Fruit fly (Drosophila melanogaster) whole organism, embryonic: ENCODE data around the gene CG43218.

Experiments
- Bgb ChIP-seq: fragments of 200-800 bp; sonication (Bioruptor generic); IDR thresholded peaks from 2 replicates; pipeline ENCODE4 v1.3.6; 2022; ENCODE audit warnings: missing biosample characterization, missing genetic modification characterization; ENCODE audit not compliant: partially characterized antibody
- CG10147 ChIP-seq: fragments of 200-800 bp; sonication (Bioruptor generic); optimal IDR thresholded peaks from 2 replicates; lab custom pipeline; 2019; ENCODE audit warnings: missing biosample characterization, mild to moderate bottlenecking, missing genetic modification characterization, moderate library complexity
- CG10274 ChIP-seq: fragments of 200-800 bp; sonication (Bioruptor generic); optimal IDR thresholded peaks from 3 replicates; lab custom pipeline; 2017; ENCODE audit warnings: missing biosample characterization, mild to moderate bottlenecking, missing genetic modification characterization
- CG10431 ChIP-seq: fragments of 200-800 bp; sonication (Bioruptor generic); optimal IDR thresholded peaks from 3 replicates; lab custom pipeline; 2018; ENCODE audit warnings: missing biosample characterization, mild to moderate bottlenecking, missing genetic modification characterization
- CG11093 ChIP-seq: fragments of 200-800 bp; sonication (Bioruptor generic); IDR thresholded peaks from 3 replicates; pipeline ENCODE4 v1.3.6; 2022; ENCODE audit warnings: missing biosample characterization, missing genetic modification characterization
- CG11456 ChIP-seq: fragments of 200-800 bp; sonication (Bioruptor generic); IDR thresholded peaks from 3 replicates; pipeline ENCODE4 v1.3.6; 2022; ENCODE audit warnings: missing biosample characterization, missing genetic modification characterization
- CG12744 ChIP-seq: fragments of 200-800 bp; sonication (Bioruptor generic); optimal IDR thresholded peaks from 2 replicates; lab custom pipeline; 2016; ENCODE audit warnings: missing biosample characterization, missing genetic modification characterization
- CG13296 ChIP-seq: fragments of 200-800 bp; sonication (Bioruptor generic); optimal IDR thresholded peaks from 3 replicates; lab custom pipeline; 2018; ENCODE audit warnings: missing biosample characterization, mild to moderate bottlenecking, missing genetic modification characterization
- CG15073 ChIP-seq: fragments of 200-800 bp; sonication (Bioruptor generic); optimal IDR thresholded peaks from 2 replicates; lab custom pipeline; 2016; ENCODE audit warnings: missing biosample characterization, missing genetic modification characterization
- CG15696 ChIP-seq: fragments of 200-800 bp; sonication (Bioruptor generic); optimal IDR thresholded peaks from 2 replicates; lab custom pipeline; 2019; ENCODE audit warnings: missing biosample characterization, mild to moderate bottlenecking, missing genetic modification characterization, moderate library complexity
- CG1602 ChIP-seq: fragments of 200-800 bp; sonication (Bioruptor generic); optimal IDR thresholded peaks from 3 replicates; lab custom pipeline; 2016; ENCODE audit warnings: missing biosample characterization, missing genetic modification characterization
- CG18619 ChIP-seq: fragments of 200-800 bp; sonication (Bioruptor generic); optimal IDR thresholded peaks from 3 replicates; lab custom pipeline; 2017; ENCODE audit warnings: missing biosample characterization, mild to moderate bottlenecking, missing genetic modification characterization
- CG2116 ChIP-seq: fragments of 200-800 bp; sonication (Bioruptor generic); optimal IDR thresholded peaks from 3 replicates; lab custom pipeline; 2018; ENCODE audit warnings: missing biosample characterization, mild to moderate bottlenecking, missing genetic modification characterization
- CG31224 ChIP-seq: fragments of 200-800 bp; sonication (Bioruptor generic); IDR thresholded peaks from 2 replicates; pipeline ENCODE4 v1.3.6; 2022; ENCODE audit warnings: missing biosample characterization, missing genetic modification characterization
- CG3995 ChIP-seq: fragments of 200-800 bp; sonication (Bioruptor generic); optimal IDR thresholded peaks from 3 replicates; lab custom pipeline; 2016; ENCODE audit warnings: missing biosample characterization, missing genetic modification characterization
- CG5953 ChIP-seq: fragments of 200-800 bp; sonication (Bioruptor generic); IDR thresholded peaks from 2 replicates; pipeline ENCODE4 v1.3.6; 2022; ENCODE audit warnings: missing biosample characterization, missing genetic modification characterization
- CG6175 ChIP-seq: fragments of 200-800 bp; sonication (Bioruptor generic); IDR thresholded peaks from 3 replicates; pipeline ENCODE4 v1.3.6; 2022; ENCODE audit warnings: missing biosample characterization, missing genetic modification characterization
- CG6689 ChIP-seq: fragments of 200-800 bp; sonication (Bioruptor generic); IDR thresholded peaks from 2 replicates; pipeline ENCODE4 v1.3.6; 2022; ENCODE audit warnings: missing biosample characterization, missing genetic modification characterization
- CG7357 ChIP-seq: fragments of 200-800 bp; sonication (Bioruptor generic); IDR thresholded peaks from 3 replicates; pipeline ENCODE4 v1.3.6; 2022; ENCODE audit warnings: missing biosample characterization, missing genetic modification characterization
- CG8290 ChIP-seq, 3 experiments: fragments of 200-800 bp; sonication (Bioruptor generic); optimal IDR thresholded peaks; 2 replicates each; lab custom pipeline; 2016 to 2019; ENCODE audit warnings: missing biosample characterization in 3 of 3, missing genetic modification characterization in 3 of 3, mild to moderate bottlenecking in 2 of 3, moderate library complexity in 1 of 3
- Deaf1 ChIP-seq: fragments of 200-800 bp; optimal IDR thresholded peaks from 3 replicates; lab custom pipeline; 2019; ENCODE audit warnings: missing biosample characterization, mild to moderate bottlenecking, missing genetic modification characterization, moderate library complexity
- Dll ChIP-seq: fragments of 200-800 bp; sonication (Bioruptor generic); IDR thresholded peaks from 4 replicates; pipeline ENCODE4 v1.3.6; 2022; ENCODE audit warnings: missing biosample characterization, missing genetic modification characterization; ENCODE audit not compliant: partially characterized antibody
- ERR ChIP-seq: fragments of 200-800 bp; sonication (Bioruptor generic); optimal IDR thresholded peaks from 2 replicates; lab custom pipeline; 2016; ENCODE audit warnings: missing biosample characterization, missing genetic modification characterization
- Elba2 ChIP-seq: fragments of 200-800 bp; sonication (Bioruptor generic); optimal IDR thresholded peaks from 3 replicates; lab custom pipeline; 2016; ENCODE audit warnings: missing biosample characterization, missing genetic modification characterization
- Gug ChIP-seq: fragments of 200-800 bp; sonication (Bioruptor generic); IDR thresholded peaks from 4 replicates; pipeline ENCODE4 v1.3.6; 2022; ENCODE audit warnings: missing biosample characterization, missing genetic modification characterization
- HHEX ChIP-seq: fragments of 200-800 bp; sonication (Bioruptor generic); optimal IDR thresholded peaks from 3 replicates; lab custom pipeline; 2017; ENCODE audit warnings: missing biosample characterization, mild to moderate bottlenecking, missing genetic modification characterization, missing genetic modification reagents
- Hand ChIP-seq: fragments of 200-800 bp; sonication (Bioruptor generic); optimal IDR thresholded peaks from 2 replicates; lab custom pipeline; 2017; ENCODE audit warnings: mild to moderate bottlenecking, missing biosample characterization, missing genetic modification reagents, missing genetic modification characterization
- HmgD ChIP-seq: fragments of 200-800 bp; sonication (Bioruptor generic); optimal IDR thresholded peaks from 3 replicates; lab custom pipeline; 2016; ENCODE audit warnings: missing biosample characterization, missing genetic modification characterization
- MESR4 ChIP-seq: fragments of 200-800 bp; sonication (Bioruptor generic); optimal IDR thresholded peaks from 2 replicates; lab custom pipeline; 2018; ENCODE audit warnings: missing biosample characterization, mild to moderate bottlenecking, missing genetic modification characterization, moderate library complexity
- Max ChIP-seq: fragments of 200-800 bp; sonication (Bioruptor generic); optimal IDR thresholded peaks from 2 replicates; lab custom pipeline; 2016; ENCODE audit warnings: missing biosample characterization, mild to moderate bottlenecking, missing genetic modification characterization
- Nf-YA ChIP-seq: fragments of 200-800 bp; sonication (Bioruptor generic); IDR thresholded peaks from 2 replicates; pipeline ENCODE4 v1.3.6; 2022; ENCODE audit warnings: missing biosample characterization, missing genetic modification characterization
- Oaz ChIP-seq: fragments of 200-800 bp; sonication (Bioruptor generic); IDR thresholded peaks from 2 replicates; pipeline ENCODE4 v1.3.6; 2022; ENCODE audit warnings: missing biosample characterization, missing genetic modification characterization
- Ssrp ChIP-seq: fragments of 200-800 bp; sonication (Bioruptor generic); optimal IDR thresholded peaks from 2 replicates; lab custom pipeline; 2018; ENCODE audit warnings: missing biosample characterization, mild to moderate bottlenecking, missing genetic modification characterization, moderate library complexity
- TFAM ChIP-seq: fragments of 200-800 bp; sonication (Bioruptor generic); optimal IDR thresholded peaks from 2 replicates; lab custom pipeline; 2017; ENCODE audit warnings: missing biosample characterization, missing genetic modification characterization, inconsistent platforms
- Vsx1 ChIP-seq: fragments of 200-800 bp; sonication (Bioruptor generic); optimal IDR thresholded peaks from 2 replicates; lab custom pipeline; 2017; ENCODE audit warnings: missing biosample characterization, mild to moderate bottlenecking, missing genetic modification characterization, missing genetic modification reagents
- Xrp1 ChIP-seq: fragments of 200-800 bp; sonication (Bioruptor generic); IDR thresholded peaks from 2 replicates; pipeline ENCODE4 v1.3.6; 2022; ENCODE audit warnings: missing biosample characterization, missing genetic modification characterization
- ash1 ChIP-seq: fragments of 200-800 bp; sonication (Bioruptor generic); optimal IDR thresholded peaks from 2 replicates; lab custom pipeline; 2018; ENCODE audit warnings: missing biosample characterization, mild to moderate bottlenecking, missing genetic modification characterization
- cas ChIP-seq: fragments of 200-800 bp; sonication (Bioruptor generic); IDR thresholded peaks from 2 replicates; pipeline ENCODE4 v1.3.6; 2022; ENCODE audit warnings: missing biosample characterization, missing genetic modification characterization
- dmrt11E ChIP-seq: fragments of 200-800 bp; sonication (Bioruptor generic); optimal IDR thresholded peaks from 3 replicates; lab custom pipeline; 2018; ENCODE audit warnings: missing biosample characterization, mild to moderate bottlenecking, missing genetic modification characterization, moderate library complexity
- fd96Cb ChIP-seq: fragments of 200-800 bp; sonication (Bioruptor generic); optimal IDR thresholded peaks from 2 replicates; lab custom pipeline; 2018; ENCODE audit warnings: missing biosample characterization, mild to moderate bottlenecking, missing genetic modification characterization, moderate library complexity
- gsb ChIP-seq: fragments of 200-800 bp; sonication (Bioruptor generic); IDR thresholded peaks from 2 replicates; pipeline ENCODE4 v1.3.6; 2022; ENCODE audit warnings: missing biosample characterization, missing genetic modification characterization
- jing ChIP-seq: fragments of 200-800 bp; sonication (Bioruptor generic); optimal IDR thresholded peaks from 2 replicates; lab custom pipeline; 2018; ENCODE audit warnings: missing biosample characterization, mild to moderate bottlenecking, missing genetic modification characterization
- lov ChIP-seq, 2 experiments: fragments of 200-800 bp in 1 of 2; fragments of >200 bp in 1 of 2; sonication (Bioruptor generic) in 1 of 2; IDR thresholded peaks in 1 of 2; optimal IDR thresholded peaks in 1 of 2; 2 replicates in 1 of 2; 3 replicates in 1 of 2; pipeline versions ENCODE4 v1.3.6 to Lab custom; 2017 to 2022; ENCODE audit warnings: missing biosample characterization in 1 of 2, missing genetic modification characterization in 1 of 2
- mam ChIP-seq: fragments of 200-800 bp; sonication (Bioruptor generic); optimal IDR thresholded peaks from 3 replicates; lab custom pipeline; 2016; ENCODE audit warnings: missing biosample characterization, missing genetic modification characterization
- nau ChIP-seq: fragments of 200-800 bp; sonication (Bioruptor generic); optimal IDR thresholded peaks from 3 replicates; lab custom pipeline; 2017; ENCODE audit warnings: missing biosample characterization, mild to moderate bottlenecking, missing genetic modification characterization, missing genetic modification reagents
- nmo ChIP-seq: fragments of 200-800 bp; sonication (Bioruptor generic); optimal IDR thresholded peaks from 2 replicates; lab custom pipeline; 2018; ENCODE audit warnings: missing biosample characterization, mild to moderate bottlenecking, missing genetic modification characterization, moderate library complexity
- schlank ChIP-seq: fragments of 200-800 bp; sonication (Bioruptor generic); optimal IDR thresholded peaks from 2 replicates; lab custom pipeline; 2018; ENCODE audit warnings: missing biosample characterization, mild to moderate bottlenecking, missing genetic modification characterization
- unc-4 ChIP-seq: fragments of 200-800 bp; sonication (Bioruptor generic); IDR thresholded peaks from 2 replicates; pipeline ENCODE4 v1.3.6; 2022; ENCODE audit warnings: missing biosample characterization, missing genetic modification characterization; ENCODE audit not compliant: partially characterized antibody
- wek ChIP-seq: fragments of 200-800 bp; sonication (Bioruptor generic); optimal IDR thresholded peaks from 3 replicates; lab custom pipeline; 2018; ENCODE audit warnings: missing biosample characterization, mild to moderate bottlenecking, missing genetic modification characterization, moderate library complexity
- yki ChIP-seq: fragments of >200 bp; optimal IDR thresholded peaks from 3 replicates; lab custom pipeline; 2018

Gene CG43218

dm6 chr3L:21251381-21251780 is 6.4 kb upstream of the CG43218 start (continued):
- TF ChIP-seq CG15073 (no peak), HHEX (GFP tag; lab: Kevin White, UChicago) (peak; percentile 18), Xrp1 (peak; percentile 46; the same call in 1 of the 2 replicates), CG6175 (GFP tag; lab: Robert Waterston, UW) (no peak; the same call in 2 of the 3 replicates), CG11093 (GFP tag; lab: Robert Waterston, UW) (no peak), mam (GFP tag; lab: Kevin White, UChicago) (no peak), Gug (GFP tag; lab: Robert Waterston, UW) (peak; percentile 44; the same call in 1 of the 4 replicates), dmrt11E (no peak), HmgD (GFP tag; lab: Kevin White, UChicago) (no peak), TFAM (no peak), CG10431 (GFP tag; lab: Kevin White, UChicago) (no peak), schlank (tag; lab: Kevin White, UChicago) (no peak), CG5953 (GFP tag; lab: Robert Waterston, UW) (0 out of 2 replicates have a peak, but pooled peaks have one; percentile 13), Nf-YA (no peak), CG18619 (GFP tag; lab: Kevin White, UChicago) (no peak), MESR4 (GFP tag; lab: Kevin White, UChicago) (no peak), CG15696 (no peak), ERR (GFP tag; lab: Kevin White, UChicago) (no peak), CG11456 (GFP tag; lab: Robert Waterston, UW) (0 out of 3 replicates have a peak, but pooled peaks have one; percentile 7), CG3995 (GFP tag; lab: Kevin White, UChicago) (no peak), Bgb (GFP tag; lab: Robert Waterston, UW) (no peak), cas (GFP tag; lab: Robert Waterston, UW) (no peak), Elba2 (GFP tag; lab: Kevin White, UChicago) (no peak), ash1 (GFP tag; lab: Kevin White, UChicago) (no peak), yki (lab: Kevin White, UChicago) (no peak), nau (GFP tag; lab: Kevin White, UChicago) (no peak), unc-4 (GFP tag; lab: Robert Waterston, UW) (no peak), CG2116 (GFP tag; lab: Kevin White, UChicago) (no peak), Max (GFP tag; lab: Kevin White, UChicago) (no peak), wek (GFP tag; lab: Kevin White, UChicago) (no peak), CG6689 (GFP tag; lab: Robert Waterston, UW) (peak; percentile 48), jing (GFP tag; lab: Kevin White, UChicago) (no peak), CG7357 (no peak), Dll (0 out of 4 replicates have a peak, but pooled peaks have one; percentile 12), CG1602 (GFP tag; lab: Kevin White, UChicago) (no peak), Vsx1 (GFP tag; lab: Kevin White, UChicago) (no peak), fd96Cb (tag; lab: Kevin White, UChicago) (no peak), Hand (GFP tag; lab: Kevin White, UChicago) (no peak), CG10274 (no peak), Oaz (GFP tag; lab: Robert Waterston, UW) (no peak), CG8290 (GFP tag; optimal IDR thresholded peaks at IDR 0.05; lab: Kevin White, UChicago) (no peak), CG8290 (tag; optimal IDR thresholded peaks at IDR 0.05; lab: Kevin White, UChicago) (peak in 1 of 2 experiments; percentile 16), CG31224 (GFP tag; lab: Robert Waterston, UW) (no peak), nmo (GFP tag; lab: Kevin White, UChicago) (no peak), CG13296 (GFP tag; lab: Kevin White, UChicago) (no peak), CG10147 (GFP tag; lab: Kevin White, UChicago) (no peak), gsb (no peak), CG12744 (GFP tag; lab: Kevin White, UChicago) (no peak), lov (optimal IDR thresholded peaks at IDR 0.05; lab: Kevin White, UChicago) (no peak), lov (GFP tag; IDR thresholded peaks at IDR 0.05; lab: Robert Waterston, UW) (no peak), Ssrp (tag; lab: Kevin White, UChicago) (no peak), Deaf1 (tag; lab: Kevin White, UChicago) (no peak)
